Worm (Caenorhabditis elegans) whole organism, L3 larva: ENCODE data around the gene frpr-9.

Experiments used
- R02D3.7 ChIP-seq: fragments of 150-350 bp; optimal IDR thresholded peaks from 2 replicates; lab custom pipeline; 2014; ENCODE audit warnings: missing biosample characterization, missing genetic modification characterization
- ZK546.5 ChIP-seq: sonication (generic microtip); optimal IDR thresholded peaks from 2 replicates; lab custom pipeline; 2017; ENCODE audit warnings: missing biosample characterization, missing genetic modification characterization
- ama-1 ChIP-seq: fragments of 150-350 bp; optimal IDR thresholded peaks from 2 replicates; lab custom pipeline; 2018
- ceh-16 ChIP-seq: sonication (generic microtip); optimal IDR thresholded peaks from 2 replicates; lab custom pipeline; 2017; ENCODE audit warnings: missing biosample characterization, missing genetic modification characterization
- ceh-82 ChIP-seq: fragments of 150-350 bp; optimal IDR thresholded peaks from 2 replicates; lab custom pipeline; 2014; ENCODE audit warnings: missing biosample characterization, missing genetic modification characterization
- ceh-9 ChIP-seq: sonication (generic microtip); optimal IDR thresholded peaks from 2 replicates; lab custom pipeline; 2018; ENCODE audit warnings: missing biosample characterization, missing genetic modification characterization
- daf-12 ChIP-seq: fragments of 150-350 bp; optimal IDR thresholded peaks from 2 replicates; lab custom pipeline; 2014; ENCODE audit warnings: missing biosample characterization, missing genetic modification reagents, missing genetic modification characterization
- egl-5 ChIP-seq: fragments of 150-350 bp; optimal IDR thresholded peaks from 2 replicates; lab custom pipeline; 2017; ENCODE audit warnings: missing biosample characterization, missing genetic modification reagents, missing genetic modification characterization, inconsistent platforms
- elt-2 ChIP-seq: sonication (generic microtip); optimal IDR thresholded peaks from 2 replicates; lab custom pipeline; 2016; ENCODE audit warnings: missing genetic modification reagents, mild to moderate bottlenecking, missing genetic modification characterization, missing compliant biosample characterization
- eor-1 ChIP-seq, 2 experiments: fragments of 150-350 bp; optimal IDR thresholded peaks; 2 replicates each; lab custom pipeline; 2014 to 2018; ENCODE audit warnings: missing biosample characterization in 2 of 2, missing genetic modification characterization in 2 of 2
- fkh-10 ChIP-seq: sonication (generic microtip); optimal IDR thresholded peaks from 2 replicates; lab custom pipeline; 2017; ENCODE audit warnings: missing biosample characterization, missing genetic modification reagents, missing genetic modification characterization
- fkh-2 ChIP-seq: fragments of 150-350 bp; optimal IDR thresholded peaks from 2 replicates; lab custom pipeline; 2014; ENCODE audit warnings: missing biosample characterization, missing genetic modification reagents, missing genetic modification characterization
- fos-1 ChIP-seq: fragments of 150-350 bp; optimal IDR thresholded peaks from 2 replicates; lab custom pipeline; 2014; ENCODE audit warnings: missing biosample characterization, missing genetic modification characterization
- hmg-11 ChIP-seq: sonication (generic microtip); optimal IDR thresholded peaks from 2 replicates; lab custom pipeline; 2016; ENCODE audit warnings: missing genetic modification characterization, missing compliant biosample characterization
- jun-1 ChIP-seq: fragments of 150-350 bp; optimal IDR thresholded peaks from 2 replicates; lab custom pipeline; 2014; ENCODE audit warnings: missing biosample characterization, missing genetic modification reagents, missing genetic modification characterization
- lin-39 ChIP-seq: fragments of 150-350 bp; optimal IDR thresholded peaks from 2 replicates; lab custom pipeline; 2018; ENCODE audit warnings: missing biosample characterization, missing genetic modification reagents, missing genetic modification characterization
- lsy-12 ChIP-seq: sonication (generic microtip); optimal IDR thresholded peaks from 2 replicates; lab custom pipeline; 2016; ENCODE audit warnings: mild to moderate bottlenecking, missing genetic modification characterization, missing compliant biosample characterization
- mml-1 ChIP-seq: fragments of 150-350 bp; sonication (generic microtip); optimal IDR thresholded peaks from 3 replicates; lab custom pipeline; 2014; ENCODE audit warnings: missing biosample characterization, missing genetic modification characterization
- nfya-1 ChIP-seq: sonication (generic microtip); optimal IDR thresholded peaks from 2 replicates; lab custom pipeline; 2017; ENCODE audit warnings: missing genetic modification characterization, mild to moderate bottlenecking, missing compliant biosample characterization, antibody characterized with exemption, moderate library complexity; ENCODE audit not compliant: insufficient read depth
- nhr-11 ChIP-seq: fragments of 150-350 bp; optimal IDR thresholded peaks from 2 replicates; lab custom pipeline; 2014; ENCODE audit warnings: missing biosample characterization, missing genetic modification characterization
- nhr-23 ChIP-seq: fragments of 150-350 bp; optimal IDR thresholded peaks from 2 replicates; lab custom pipeline; 2014; ENCODE audit warnings: missing biosample characterization, missing genetic modification reagents, missing genetic modification characterization
- nhr-237 ChIP-seq: fragments of 150-350 bp; optimal IDR thresholded peaks from 2 replicates; lab custom pipeline; 2014; ENCODE audit warnings: missing biosample characterization, missing genetic modification characterization
- nhr-25 ChIP-seq: sonication (generic microtip); optimal IDR thresholded peaks from 2 replicates; lab custom pipeline; 2017; ENCODE audit warnings: missing biosample characterization, missing genetic modification characterization
- nhr-28 ChIP-seq: fragments of 150-350 bp; optimal IDR thresholded peaks from 2 replicates; lab custom pipeline; 2014; ENCODE audit warnings: missing biosample characterization, missing genetic modification characterization
- nhr-43 ChIP-seq: sonication (generic microtip); optimal IDR thresholded peaks from 2 replicates; lab custom pipeline; 2016; ENCODE audit warnings: mild to moderate bottlenecking, missing genetic modification characterization, missing compliant biosample characterization; ENCODE audit not compliant: poor library complexity, severe bottlenecking
- nhr-67 ChIP-seq: fragments of 150-350 bp; optimal IDR thresholded peaks from 2 replicates; lab custom pipeline; 2014; ENCODE audit warnings: missing biosample characterization, missing genetic modification characterization
- nhr-76 ChIP-seq: fragments of 150-350 bp; sonication (generic microtip); optimal IDR thresholded peaks from 5 replicates; lab custom pipeline; 2014; ENCODE audit warnings: missing biosample characterization, missing genetic modification characterization
- nhr-77 ChIP-seq: fragments of 150-350 bp; optimal IDR thresholded peaks from 2 replicates; lab custom pipeline; 2014; ENCODE audit warnings: missing biosample characterization, missing genetic modification characterization
- pha-4 ChIP-seq: fragments of 150-350 bp; optimal IDR thresholded peaks from 2 replicates; lab custom pipeline; 2014; ENCODE audit warnings: missing biosample characterization, missing genetic modification reagents, missing genetic modification characterization
- pqm-1 ChIP-seq: fragments of 150-350 bp; optimal IDR thresholded peaks from 2 replicates; lab custom pipeline; 2017; ENCODE audit warnings: missing biosample characterization, missing genetic modification characterization, inconsistent platforms
- sea-2 ChIP-seq: fragments of 150-350 bp; sonication (generic microtip); optimal IDR thresholded peaks from 4 replicates; lab custom pipeline; 2014; ENCODE audit warnings: missing biosample characterization, missing genetic modification reagents, missing genetic modification characterization
- tbx-2 ChIP-seq: sonication (generic microtip); optimal IDR thresholded peaks from 2 replicates; lab custom pipeline; 2016; ENCODE audit warnings: mild to moderate bottlenecking, missing genetic modification characterization, missing compliant biosample characterization
- unc-62 ChIP-seq: fragments of 150-350 bp; sonication (generic microtip); optimal IDR thresholded peaks from 4 replicates; lab custom pipeline; 2014; ENCODE audit warnings: missing biosample characterization, missing genetic modification reagents, missing genetic modification characterization
- zag-1 ChIP-seq: fragments of 150-350 bp; optimal IDR thresholded peaks from 2 replicates; lab custom pipeline; 2014; ENCODE audit warnings: missing biosample characterization, missing genetic modification characterization
- ztf-11 ChIP-seq: fragments of 150-350 bp; optimal IDR thresholded peaks from 2 replicates; lab custom pipeline; 2014; ENCODE audit warnings: missing biosample characterization, missing genetic modification characterization
- ztf-4 ChIP-seq: fragments of 150-350 bp; optimal IDR thresholded peaks from 2 replicates; lab custom pipeline; 2014; ENCODE audit warnings: missing biosample characterization, missing genetic modification characterization

The frpr-9 gene

DNA sequence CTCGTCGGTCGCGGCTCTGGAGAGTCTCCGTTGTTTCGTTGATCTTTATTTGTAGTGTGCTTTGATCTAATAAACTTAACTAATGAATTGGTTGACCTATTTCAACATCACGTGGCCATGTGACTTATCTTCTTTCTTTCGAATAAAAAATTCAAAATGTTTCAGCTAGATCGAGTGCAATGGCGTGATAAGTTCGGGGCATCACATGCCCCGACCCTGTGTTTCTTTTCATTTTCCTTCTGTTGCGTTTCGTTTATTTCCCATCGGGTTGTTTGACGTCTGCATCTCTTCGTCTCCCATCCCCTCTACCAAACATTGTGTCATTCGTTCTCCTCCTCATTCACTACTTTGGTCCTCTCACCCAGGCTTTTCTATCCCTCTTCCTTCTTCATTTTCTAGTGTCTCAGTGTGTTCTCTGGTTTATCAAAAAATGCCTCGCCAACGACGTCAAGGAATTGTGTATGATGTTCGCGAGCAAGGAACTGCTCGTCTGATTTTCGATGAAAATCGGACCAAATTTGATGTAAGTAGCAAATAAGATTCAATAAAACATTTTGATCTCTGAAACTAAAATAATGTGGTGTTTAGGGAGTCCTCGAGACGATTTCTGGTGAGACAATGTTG is 40.1 kb upstream of the frpr-9 start, which contains the start of gene F17C11.4 (continued):
- TF ChIP-seq ceh-82 (no peak), nhr-67 (no peak), ceh-16 (tag; lab: Kevin White, UChicago) (no peak), eor-1 (tag; optimal IDR thresholded peaks at IDR 0.05; lab: Kevin White, UChicago) (no peak), fkh-10 (GFP tag; lab: Kevin White, UChicago) (peak; percentile 9), nhr-28 (tag; lab: Kevin White, UChicago) (no peak), mml-1 (tag; lab: Kevin White, UChicago) (no peak), egl-5 (peak; percentile 81), nfya-1 (peak; percentile 75), lin-39 (tag; lab: Kevin White, UChicago) (peak; percentile 0), daf-12 (tag; lab: Kevin White, UChicago) (no peak), nhr-43 (tag; lab: Kevin White, UChicago) (peak; percentile 88), ztf-11 (tag; lab: Kevin White, UChicago) (no peak), nhr-11 (tag; lab: Kevin White, UChicago) (peak; percentile 47), ZK546.5 (no peak), fos-1 (tag; lab: Kevin White, UChicago) (peak; percentile 14), pqm-1 (tag; lab: Kevin White, UChicago) (no peak)

DNA sequence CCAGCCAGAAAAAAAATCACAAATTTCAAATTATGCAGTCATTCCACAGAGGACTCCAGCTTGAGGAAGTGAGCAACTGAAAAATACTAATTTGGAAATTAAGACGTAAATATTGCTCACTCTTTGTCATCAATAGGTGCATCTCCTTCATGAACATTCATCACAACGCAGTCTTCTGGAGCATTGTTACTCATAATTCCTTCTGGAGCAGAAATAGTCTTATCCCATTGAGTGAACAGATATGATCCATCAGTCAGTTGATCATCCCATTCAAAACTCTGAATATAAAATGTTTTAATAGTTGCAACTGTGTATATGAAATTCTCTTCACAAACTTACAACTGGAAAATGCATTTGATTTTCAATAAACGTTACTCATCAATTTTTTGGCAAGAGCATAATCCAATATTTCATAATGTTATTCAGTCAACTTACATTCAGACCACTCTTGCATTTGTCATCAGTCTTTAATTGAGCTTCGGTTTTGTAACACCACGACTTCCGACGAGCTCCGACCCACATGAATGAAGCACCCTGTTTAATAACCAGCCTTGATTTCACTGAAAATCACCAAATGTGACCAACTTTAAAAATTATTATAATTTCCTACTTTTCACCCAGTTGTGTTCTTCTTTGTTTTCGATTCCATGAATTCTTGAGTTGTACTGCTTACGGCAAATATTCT is 38.3 kb upstream of the frpr-9 start:
- TF ChIP-seq pha-4 (tag; lab: Kevin White, UChicago) (peak; percentile 16), lsy-12 (tag; lab: Kevin White, UChicago) (peak; percentile 36), nhr-25 (tag; lab: Kevin White, UChicago) (peak; percentile 43), mml-1 (tag; lab: Kevin White, UChicago) (no peak), tbx-2 (peak; percentile 22), nhr-43 (tag; lab: Kevin White, UChicago) (peak; percentile 8), ama-1 (lab: Kevin White, UChicago) (peak; percentile 83), ztf-4 (peak; percentile 13), nhr-76 (tag; lab: Kevin White, UChicago) (no peak), nhr-23 (tag; lab: Kevin White, UChicago) (no peak)
- TF ChIP-seq, all 47 proteins: peak for 7

DNA sequence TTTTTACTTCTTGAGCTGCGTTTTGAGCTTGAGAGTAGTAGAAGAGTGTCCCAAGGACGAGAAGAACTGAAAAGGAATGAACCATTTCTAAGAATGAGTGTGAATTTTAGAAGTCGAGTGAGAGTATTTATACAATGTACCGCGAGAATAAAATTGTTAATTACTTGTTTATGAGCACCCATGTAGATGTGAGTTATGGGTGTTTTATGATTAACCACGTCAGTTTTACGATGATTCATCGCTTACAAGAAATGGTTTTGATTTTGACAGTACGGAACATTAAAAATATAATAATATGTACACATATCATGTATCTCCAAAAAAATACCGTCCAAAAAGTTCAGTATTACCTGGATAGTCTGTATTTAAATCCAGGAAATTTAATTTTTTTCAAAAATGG is 37.6 kb upstream of the frpr-9 start, which contains the start of gene clec-221:
Gene clec-221, minus strand, starts transcription at position 101 of the 400 bp plus-strand sequence.
- TF ChIP-seq ceh-82 (no peak), nhr-25 (tag; lab: Kevin White, UChicago) (no peak), ama-1 (lab: Kevin White, UChicago) (no peak), sea-2 (GFP tag; lab: Kevin White, UChicago) (no peak), nhr-237 (tag; lab: Kevin White, UChicago) (no peak), nhr-67 (no peak), jun-1 (no peak), fos-1 (tag; lab: Kevin White, UChicago) (no peak), fkh-2 (tag; lab: Kevin White, UChicago) (no peak), zag-1 (tag; lab: Kevin White, UChicago) (no peak), ceh-16 (tag; lab: Kevin White, UChicago) (no peak), hmg-11 (tag; lab: Kevin White, UChicago) (no peak), mml-1 (tag; lab: Kevin White, UChicago) (no peak), fkh-10 (GFP tag; lab: Kevin White, UChicago) (no peak), nhr-11 (tag; lab: Kevin White, UChicago) (no peak), nhr-76 (tag; lab: Kevin White, UChicago) (no peak), eor-1 (tag; optimal IDR thresholded peaks at IDR 0.05; lab: Kevin White, UChicago) (no peak)

DNA sequence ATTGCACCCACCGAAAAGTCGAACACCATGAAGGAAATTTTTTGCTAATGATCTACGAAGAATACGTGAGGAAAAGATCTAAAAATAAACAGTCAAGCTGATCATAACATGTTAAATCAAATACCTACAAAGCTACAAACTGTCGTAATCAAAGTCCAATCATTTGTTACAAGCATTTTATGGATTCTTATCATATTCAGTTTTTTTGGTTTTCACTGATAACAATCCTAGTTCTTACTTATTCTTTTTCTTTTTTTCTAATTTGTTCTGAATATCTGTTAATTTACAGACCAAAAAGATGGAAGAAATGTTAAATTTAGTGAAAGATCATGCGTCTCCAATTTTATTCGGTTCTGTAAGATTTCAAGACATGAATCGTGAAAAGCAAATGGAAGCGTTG is 37.1 kb upstream of the frpr-9 start, which contains the start of gene F17C11.6:
Gene F17C11.6, plus strand, starts transcription at position 290 of the 400 bp plus-strand sequence.
- TF ChIP-seq pqm-1 (tag; lab: Kevin White, UChicago): peak; percentile 82
- TF ChIP-seq ceh-9 (tag; lab: Kevin White, UChicago): no peak
- no peak for TF ChIP-seq R02D3.7
- TF ChIP-seq elt-2 (tag; lab: Kevin White, UChicago): peak; percentile 70
- no peak for TF ChIP-seq unc-62 (GFP tag; lab: Kevin White, UChicago)
- no peak for TF ChIP-seq ceh-16 (tag; lab: Kevin White, UChicago)
- TF ChIP-seq nhr-77: no peak
- TF ChIP-seq nhr-237 (tag; lab: Kevin White, UChicago): no peak
- TF ChIP-seq, all 47 proteins: peak for 2
